Fruit fly (Drosophila melanogaster): ENCODE data around the gene Leash.
A peak's percentile ranks its signal among the peaks of the same experiment; 100 is the strongest.

The Leash gene

DNA sequence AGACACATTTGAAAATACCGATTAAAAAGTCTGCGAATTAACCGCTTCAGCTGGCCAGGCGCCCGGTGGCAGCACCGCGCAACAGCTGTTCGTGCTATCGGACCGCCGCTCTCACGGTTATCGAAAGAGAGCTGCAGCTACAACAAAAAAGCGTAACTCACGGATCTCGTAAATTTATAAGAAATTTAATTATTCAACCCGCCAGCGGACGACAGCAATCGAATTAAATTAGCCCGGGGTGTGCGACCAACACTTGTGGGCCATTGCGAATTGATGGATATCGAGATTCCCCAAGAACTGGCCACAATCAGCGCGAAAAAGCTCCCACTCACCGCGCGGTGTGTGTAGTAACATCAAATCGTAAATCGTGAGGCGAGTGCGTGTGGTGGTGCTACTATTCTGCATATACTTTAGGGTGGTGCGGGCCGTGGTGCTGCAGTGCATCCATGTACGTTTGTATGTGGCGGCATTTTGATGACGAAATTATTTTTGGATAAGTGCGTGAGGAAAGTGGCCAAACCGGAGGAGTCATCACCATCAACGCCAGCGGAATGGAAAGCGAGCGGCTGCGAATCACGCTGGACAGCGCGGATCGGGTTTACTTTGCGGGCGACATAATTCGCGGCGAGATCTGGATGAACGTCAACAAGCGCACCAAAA, at the start of gene Leash:
Gene Leash (plus strand): TSS at position 119 of the 660 bp plus-strand sequence.
- peak; percentile 9 for TF ChIP-seq CG17801 (GFP tag; optimal IDR thresholded peaks at IDR 0.05; ENCODE audit: partially characterized antibody)

DNA sequence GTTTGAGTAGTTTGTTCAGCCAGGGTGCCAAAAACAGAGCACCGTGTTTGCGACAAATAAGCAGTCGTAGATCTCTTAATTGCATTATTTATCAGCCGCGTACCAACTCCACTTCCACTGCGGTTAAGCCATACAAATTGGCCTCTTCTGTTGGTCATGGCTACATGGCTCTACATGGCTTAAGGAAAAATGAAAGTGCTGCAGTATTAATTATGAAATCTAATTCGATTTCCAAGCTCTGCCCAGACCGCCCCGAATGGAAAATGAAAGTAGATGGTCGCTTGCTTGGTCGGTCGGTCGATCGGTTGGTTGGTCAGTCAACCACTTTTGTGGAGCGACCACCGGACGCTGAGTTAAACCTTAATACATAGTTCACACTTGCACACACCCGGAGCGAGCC, 48.4 kb upstream of the Leash start:
- no peak for TF ChIP-seq CG17801 (GFP tag; optimal IDR thresholded peaks at IDR 0.05; ENCODE audit: partially characterized antibody)

DNA sequence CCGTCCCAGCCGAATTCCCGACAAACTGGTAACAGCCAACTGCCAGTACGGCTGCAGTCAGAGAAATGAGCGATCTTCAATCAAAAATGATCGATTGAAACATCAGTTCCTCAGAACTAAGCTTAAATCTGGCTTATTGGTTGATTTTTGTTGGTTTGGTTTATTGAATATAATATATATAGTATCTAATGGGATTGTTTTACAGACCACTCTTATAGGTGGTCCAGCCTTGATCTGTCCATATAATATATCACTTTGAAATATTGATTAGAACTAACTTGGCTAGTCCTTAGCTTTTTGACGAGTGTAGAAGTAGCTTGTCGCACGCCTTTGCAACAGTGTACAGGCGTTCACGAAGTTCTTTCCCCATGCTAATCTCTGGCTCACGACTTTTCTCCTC, 42.9 kb upstream of the Leash start:
- TF ChIP-seq CG17801 (GFP tag; optimal IDR thresholded peaks at IDR 0.05; ENCODE audit: partially characterized antibody): no peak

DNA sequence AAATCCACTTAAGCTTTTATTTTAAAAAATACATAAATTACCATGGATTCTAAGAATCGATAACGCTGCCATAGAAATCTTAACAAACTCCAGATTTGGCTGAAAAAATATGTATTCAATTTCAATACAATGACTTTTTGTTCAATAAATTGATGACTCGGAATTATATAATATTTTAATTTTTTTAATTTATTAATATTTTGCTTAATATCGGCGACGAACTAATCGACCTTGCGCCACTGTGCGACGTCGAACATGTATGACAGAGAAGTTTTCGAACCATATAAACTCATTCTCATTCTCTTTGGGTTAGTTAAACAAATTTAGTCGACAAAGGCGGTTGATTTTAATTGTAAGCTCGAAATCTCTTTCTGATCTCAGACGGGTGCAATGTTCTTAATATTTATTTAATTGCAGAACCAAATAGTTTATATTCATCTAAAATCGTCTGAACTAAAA, 35.8 kb upstream of the Leash start, which contains the start of gene CG42394:
Gene CG42394 (plus strand): TSS at position 311 of the 459 bp plus-strand sequence.
- peak; percentile 84 for TF ChIP-seq CG17801 (GFP tag; optimal IDR thresholded peaks at IDR 0.05; ENCODE audit: partially characterized antibody)

DNA sequence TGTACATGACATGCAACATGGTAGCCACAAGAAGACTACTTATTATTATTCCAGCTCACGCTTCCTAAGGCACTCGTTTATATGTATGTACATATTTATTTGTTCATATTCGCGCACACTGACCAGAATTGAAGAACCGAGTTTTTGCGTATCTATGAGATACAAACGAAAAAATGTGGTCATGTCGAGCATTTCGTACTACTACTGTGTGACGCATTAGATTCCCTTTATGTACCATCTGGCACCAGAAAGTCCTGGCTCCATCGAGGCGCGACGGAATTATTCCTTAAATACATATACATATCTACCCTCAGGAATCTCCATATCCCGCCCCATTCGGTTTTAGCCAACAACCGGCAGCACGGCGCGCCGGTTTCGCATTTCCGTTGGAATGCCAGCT, 34.7 kb upstream of the Leash start:
- TF ChIP-seq CG17801 (GFP tag; optimal IDR thresholded peaks at IDR 0.05; ENCODE audit: partially characterized antibody): no peak

DNA sequence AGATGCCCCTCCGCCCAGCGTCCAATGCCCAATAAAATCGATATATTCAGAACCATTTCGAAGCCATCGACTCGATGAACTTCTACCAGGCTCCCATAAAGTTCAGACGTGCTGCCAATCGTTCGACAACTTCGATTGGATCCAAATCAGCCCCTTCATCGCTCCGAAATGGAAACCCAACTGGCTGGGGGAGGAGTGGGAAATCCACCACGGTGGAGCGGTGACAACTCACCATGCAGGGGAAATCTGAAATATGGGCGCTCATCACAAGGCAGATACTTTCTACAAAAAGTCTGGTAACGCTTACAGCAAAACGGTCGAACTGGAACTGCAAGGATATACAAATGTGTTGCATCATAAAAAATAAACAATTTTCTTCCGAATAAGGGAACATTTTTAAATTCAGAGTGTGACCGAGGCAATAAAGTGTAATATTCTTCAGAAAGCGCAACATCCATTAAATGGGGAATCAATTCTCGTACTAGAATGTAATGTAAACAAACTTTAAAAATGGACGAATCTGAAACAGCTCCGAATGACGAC, 33.0 kb upstream of the Leash start, which contains the start of gene CG4565:
Gene CG4565 (plus strand): TSS at position 493 of the 543 bp plus-strand sequence.
- no peak for TF ChIP-seq CG17801 (GFP tag; optimal IDR thresholded peaks at IDR 0.05; ENCODE audit: partially characterized antibody)

DNA sequence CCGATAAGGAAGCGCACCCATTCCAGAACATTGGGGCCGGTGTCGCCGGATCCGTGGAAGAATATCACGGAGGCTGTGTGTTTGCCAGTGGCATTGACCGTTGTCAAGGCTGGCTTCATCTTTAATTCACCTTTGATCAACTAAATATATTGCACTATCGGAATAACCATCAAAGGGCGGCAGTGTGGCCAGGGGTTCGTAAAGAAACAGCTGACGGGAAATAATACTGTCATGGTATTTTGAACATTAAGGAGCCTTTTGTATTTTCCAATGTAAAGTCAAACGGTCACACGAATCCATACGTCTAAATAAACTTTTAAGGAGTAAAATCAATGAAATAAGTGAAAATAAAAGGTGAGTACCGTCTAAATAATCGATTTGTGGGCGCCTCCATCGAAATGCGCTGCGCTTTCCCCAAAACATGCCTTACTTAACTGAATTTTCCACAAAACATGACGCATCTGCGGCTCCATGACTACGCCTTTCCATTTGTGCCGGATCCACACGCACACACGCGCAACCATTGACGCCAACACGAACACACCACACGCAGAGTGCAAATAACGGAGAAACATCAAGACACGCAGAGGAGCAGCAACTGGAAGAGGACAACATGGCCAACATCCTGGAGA, 31.0 kb upstream of the Leash start, which contains the start of the genes CG6567 and CG4511:
Gene CG6567 (minus strand): TSS at position 209 of the 632 bp plus-strand sequence.
Gene CG4511 (plus strand): TSS at position 259 of the 632 bp plus-strand sequence.
- TF ChIP-seq CG17801 (GFP tag; optimal IDR thresholded peaks at IDR 0.05; ENCODE audit: partially characterized antibody): peak; percentile 4

DNA sequence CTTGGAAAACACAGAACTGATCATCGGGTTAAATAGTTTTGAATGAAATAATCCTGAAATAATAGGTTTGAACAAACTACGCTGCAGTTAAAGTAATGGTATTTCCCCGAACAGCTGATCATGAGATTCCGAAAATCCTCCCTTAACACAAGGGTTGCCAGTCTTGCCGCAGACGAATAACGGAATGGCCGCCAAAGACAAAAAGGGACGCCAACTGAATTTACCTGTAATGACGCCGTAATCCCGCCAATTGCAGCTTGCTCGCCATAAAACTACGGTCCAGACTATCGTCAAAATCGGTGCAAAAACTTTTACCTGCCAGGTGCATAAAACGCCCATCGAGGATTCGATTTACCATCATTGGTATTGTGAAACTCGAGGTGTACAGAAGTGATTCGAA, 28.7 kb upstream of the Leash start, which contains the start of gene CG4570:
Gene CG4570 (plus strand): TSS at position 190 of the 400 bp plus-strand sequence.
- TF ChIP-seq CG17801 (GFP tag; optimal IDR thresholded peaks at IDR 0.05; ENCODE audit: partially characterized antibody): no peak

DNA sequence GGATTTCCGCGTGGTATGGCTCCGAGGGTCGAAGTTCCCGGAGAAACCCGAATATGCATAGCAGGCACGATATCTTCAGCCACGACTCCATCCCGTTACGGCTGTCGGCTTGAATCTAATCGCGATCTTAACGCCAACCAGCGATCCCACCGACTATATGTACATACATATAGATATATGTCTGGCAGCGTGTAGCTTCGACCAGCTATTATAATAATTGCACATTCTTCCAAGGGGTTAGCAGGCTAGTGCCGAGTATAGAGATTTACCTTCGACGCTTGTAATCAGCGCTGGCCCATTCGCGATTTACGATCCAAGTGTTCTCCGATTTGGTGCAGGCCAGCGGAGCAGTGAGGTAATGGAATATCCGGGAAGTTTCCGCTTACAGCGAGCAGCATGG, 25.6 kb upstream of the Leash start, which contains the start of gene CG14694:
Gene CG14694 (minus strand): TSS at position 101 of the 400 bp plus-strand sequence.
- TF ChIP-seq CG17801 (GFP tag; optimal IDR thresholded peaks at IDR 0.05; ENCODE audit: partially characterized antibody): no peak

DNA sequence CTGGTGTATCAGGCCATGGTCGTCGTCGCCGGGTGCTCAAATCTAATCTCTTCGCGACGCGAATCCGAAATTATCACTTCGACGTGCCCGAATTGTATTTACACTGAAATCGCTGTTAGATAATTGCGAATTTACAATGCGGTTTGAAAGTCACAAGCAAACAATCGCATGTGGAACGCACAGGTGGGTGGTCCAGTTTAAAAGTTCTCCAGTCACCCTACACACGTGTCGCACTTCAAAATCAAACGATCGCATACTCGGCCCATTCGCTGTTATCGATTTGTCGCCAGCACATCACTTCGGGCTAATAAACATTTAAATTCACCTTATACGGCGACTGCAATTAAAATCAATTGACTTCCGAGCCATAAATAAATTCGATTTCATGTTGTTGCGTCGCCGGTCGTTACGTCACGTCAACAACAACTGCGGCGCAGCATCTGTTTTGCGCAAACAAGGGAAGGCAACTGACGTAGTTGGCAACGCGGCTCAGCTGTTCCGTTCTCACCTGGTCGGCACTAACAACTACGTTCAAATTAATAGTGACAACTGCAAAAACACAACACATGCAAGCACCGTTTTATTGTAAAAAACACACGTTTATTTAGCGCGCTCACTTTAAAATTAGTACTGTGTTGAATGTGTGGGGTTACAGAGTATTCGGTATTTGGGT, 22.4 kb upstream of the Leash start, which contains the start of gene CG6574:
Gene CG6574 (minus strand): TSS at position 216 of the 673 bp plus-strand sequence.
- TF ChIP-seq CG17801 (GFP tag; optimal IDR thresholded peaks at IDR 0.05; ENCODE audit: partially characterized antibody): peak; percentile 25

DNA sequence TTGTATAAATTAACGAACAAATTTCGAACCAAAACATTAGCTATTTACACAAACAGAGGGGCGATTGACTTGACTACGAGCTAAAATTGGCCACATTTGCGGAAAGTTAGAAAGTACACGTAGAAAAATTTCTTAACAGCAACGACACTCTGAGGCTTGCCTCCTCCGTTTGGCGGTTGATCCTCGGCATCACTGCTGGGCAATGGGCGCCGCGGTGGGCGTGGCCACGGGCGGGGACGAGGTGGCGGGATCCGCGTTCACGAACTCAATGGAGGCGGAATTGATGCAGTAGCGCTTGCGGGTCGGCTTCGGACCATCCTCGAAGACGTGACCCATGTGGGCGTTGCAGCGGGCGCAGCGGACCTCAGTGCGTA, 21.9 kb upstream of the Leash start:
- no peak for TF ChIP-seq CG17801 (GFP tag; optimal IDR thresholded peaks at IDR 0.05; ENCODE audit: partially characterized antibody)

DNA sequence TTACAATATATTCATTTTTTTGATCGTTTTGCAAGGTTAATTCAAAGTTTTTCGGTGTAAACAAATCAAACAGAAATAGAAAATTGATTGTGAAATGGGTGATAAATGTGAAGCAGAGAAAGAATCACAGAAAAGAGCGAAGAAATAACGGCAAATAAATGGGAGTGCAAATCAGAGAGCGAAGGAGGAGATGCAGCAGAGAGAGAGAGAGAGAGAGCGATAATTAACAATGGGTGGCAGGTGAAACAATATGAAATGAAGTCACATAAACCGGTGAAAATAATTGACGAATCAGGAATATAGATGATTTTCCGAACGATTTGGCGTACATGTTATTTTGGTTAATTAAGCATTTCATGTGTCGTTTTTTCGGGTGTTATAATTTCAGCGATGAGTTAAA, 21.4 kb upstream of the Leash start:
- peak; percentile 4 for TF ChIP-seq CG17801 (GFP tag; optimal IDR thresholded peaks at IDR 0.05; ENCODE audit: partially characterized antibody)

DNA sequence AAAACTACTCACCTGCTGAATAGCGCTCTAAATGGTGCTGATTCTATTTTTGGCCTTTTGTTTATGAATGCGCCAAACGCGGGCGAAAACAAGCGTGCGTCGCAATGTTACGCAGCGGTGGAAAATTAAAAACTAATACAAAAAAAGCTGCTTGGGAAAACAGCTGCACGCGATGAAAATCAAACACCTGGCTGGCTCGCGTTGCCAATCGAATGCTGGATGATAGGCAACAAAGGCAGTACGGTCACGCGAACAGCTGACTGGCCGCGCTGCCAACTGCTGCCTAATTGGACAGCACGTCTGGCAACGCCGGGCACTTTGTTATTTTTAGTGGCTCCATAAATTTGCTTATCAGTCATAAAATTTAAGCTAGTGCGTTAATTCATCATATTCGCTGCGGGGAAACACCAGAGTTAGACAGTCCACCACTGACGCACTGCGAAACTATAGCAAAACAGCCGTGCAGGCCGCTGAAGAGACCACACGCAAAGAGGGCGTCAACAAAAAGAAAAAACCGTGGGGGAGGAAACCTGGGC, 16.8 kb upstream of the Leash start, which contains the start of the genes SelR and Tsp86D:
Gene SelR (minus strand): TSS at position 216 of the 536 bp plus-strand sequence.
Gene Tsp86D (plus strand): TSS at position 282 of the 536 bp plus-strand sequence.
- peak; percentile 79 for TF ChIP-seq CG17801 (GFP tag; optimal IDR thresholded peaks at IDR 0.05; ENCODE audit: partially characterized antibody)

DNA sequence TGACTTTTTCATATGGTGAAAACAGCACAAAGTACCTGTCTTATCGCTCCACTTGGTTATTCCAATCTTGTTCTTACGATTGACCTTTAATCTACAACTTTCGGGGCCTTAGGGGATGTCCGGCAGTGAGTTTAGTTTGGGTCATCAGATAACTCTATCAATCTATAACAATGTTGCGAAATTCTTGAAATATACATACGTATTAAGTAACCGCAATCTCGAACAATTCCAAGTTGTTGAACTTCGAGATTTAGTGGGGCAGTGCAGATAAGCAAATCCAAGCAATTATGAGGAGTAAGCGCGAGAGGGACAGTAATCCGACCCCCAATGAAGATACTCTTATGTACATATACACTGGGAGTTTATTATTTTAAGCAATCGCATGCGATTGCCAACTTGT, 14.8 kb upstream of the Leash start:
- TF ChIP-seq CG17801 (GFP tag; optimal IDR thresholded peaks at IDR 0.05; ENCODE audit: partially characterized antibody): no peak
